Worm (Caenorhabditis elegans): ENCODE data around the gene F21C10.3.
A peak's percentile ranks its signal among the peaks of the same experiment; 100 is the strongest.

Gene F21C10.3

DNA sequence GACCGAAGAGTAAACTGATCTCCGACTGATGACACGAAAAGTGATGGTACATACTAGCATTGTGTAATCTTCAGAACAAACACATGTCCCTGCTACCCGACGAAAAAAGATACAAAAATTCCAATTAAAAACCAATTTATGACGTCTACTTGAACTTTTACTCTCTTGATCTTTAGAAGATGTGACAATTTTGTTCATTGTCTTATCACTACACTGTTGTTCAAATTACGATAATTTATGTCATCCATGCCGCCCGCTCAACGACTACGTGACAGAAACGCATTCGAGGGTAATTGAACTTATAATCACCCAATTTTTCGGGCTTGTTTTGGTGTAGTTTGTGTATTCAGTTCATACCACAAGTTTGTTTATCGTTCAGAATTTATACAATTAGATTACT is 16.0 kb downstream of the F21C10.3 start:
- TF ChIP-seq sem-2 (GFP tag; optimal IDR thresholded peaks at IDR 0.05) (no peak), sptf-1 (tag; optimal IDR thresholded peaks at IDR 0.05) (no peak), ceh-39 (tag; optimal IDR thresholded peaks at IDR 0.05) (no peak), unc-62 (GFP tag; optimal IDR thresholded peaks at IDR 0.05) (no peak), ham-2 (GFP tag; optimal IDR thresholded peaks at IDR 0.05) (no peak), lsy-2 (tag; optimal IDR thresholded peaks at IDR 0.05) (no peak)

DNA sequence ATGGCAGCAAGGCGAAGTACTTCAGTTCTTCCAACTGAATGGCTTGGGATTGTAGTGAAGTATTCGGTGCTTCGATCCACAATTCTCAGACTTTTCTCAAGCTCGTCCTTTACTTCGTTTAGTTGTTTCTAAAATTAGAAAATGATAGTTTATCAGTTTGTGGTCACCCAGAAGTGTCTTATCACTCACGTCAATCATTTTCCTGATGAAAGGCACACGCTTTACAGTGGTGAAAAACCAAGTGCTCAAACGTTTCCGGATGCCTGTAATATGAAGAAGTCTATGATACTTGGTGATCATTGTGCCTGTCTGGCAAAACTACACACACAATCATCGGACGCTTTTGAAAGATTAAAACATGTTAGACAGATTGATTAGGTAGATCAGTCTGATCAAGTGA is 18.3 kb downstream of the F21C10.3 start:
- no peak for TF ChIP-seq ceh-43 (GFP tag; optimal IDR thresholded peaks at IDR 0.05)
- no peak for TF ChIP-seq bed-3 (GFP tag; optimal IDR thresholded peaks at IDR 0.05)
- no peak for TF ChIP-seq elt-3 (tag; optimal IDR thresholded peaks at IDR 0.05)
- no peak for TF ChIP-seq sptf-1 (tag; optimal IDR thresholded peaks at IDR 0.05)
- TF ChIP-seq unc-120 (tag; optimal IDR thresholded peaks at IDR 0.05; ENCODE audit: poor library complexity, severe bottlenecking): no peak
- TF ChIP-seq lin-32 (GFP tag; optimal IDR thresholded peaks at IDR 0.05): no peak
- TF ChIP-seq unc-62 (GFP tag; optimal IDR thresholded peaks at IDR 0.05): no peak
- no peak for TF ChIP-seq nhr-237 (tag; optimal IDR thresholded peaks at IDR 0.05)
- no peak for TF ChIP-seq mep-1 (tag; optimal IDR thresholded peaks at IDR 0.05)
- TF ChIP-seq M03D4.4 (tag; optimal IDR thresholded peaks at IDR 0.05): no peak

DNA sequence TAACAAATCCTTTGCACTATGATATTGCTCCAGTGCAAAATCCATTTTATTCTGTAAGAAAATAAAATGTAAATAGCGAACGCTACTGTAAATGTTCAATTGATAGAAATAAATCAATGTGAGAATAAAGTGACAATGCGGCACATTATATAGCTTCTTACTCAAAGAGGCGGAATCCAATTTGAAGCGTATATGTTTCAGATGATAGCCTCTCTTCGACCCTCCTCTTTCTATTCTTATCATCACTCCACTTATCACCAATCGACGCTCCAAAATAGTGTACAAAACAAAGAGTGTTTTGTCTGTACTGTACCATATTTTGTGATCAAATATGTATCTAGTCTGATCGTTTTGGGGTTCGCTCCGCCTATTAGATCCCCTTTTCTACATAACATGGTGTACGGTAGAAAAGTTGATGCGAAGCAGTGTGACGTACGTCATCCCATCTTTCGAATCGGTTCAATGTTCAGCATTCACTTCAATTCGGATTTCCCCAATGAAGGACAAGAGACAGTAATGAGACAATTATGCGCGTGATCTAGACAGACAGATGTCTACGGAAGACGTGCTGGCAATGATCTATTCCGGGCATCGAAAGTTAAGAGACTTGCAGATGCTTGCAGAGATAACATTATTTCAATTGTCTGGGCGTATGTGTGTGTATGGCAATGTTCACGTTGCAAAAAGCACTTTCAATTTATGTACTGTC is 19.1 kb downstream of the F21C10.3 start, which contains the start of gene spl-2:
spl-2 (minus strand) TSS at position 51 of the 709 bp plus-strand sequence.
- TF ChIP-seq bed-3 (GFP tag; optimal IDR thresholded peaks at IDR 0.05): no peak
- peak; percentile 72 for TF ChIP-seq elt-1 (tag; optimal IDR thresholded peaks at IDR 0.05; ENCODE audit: borderline replicate concordance, insufficient read depth)

DNA sequence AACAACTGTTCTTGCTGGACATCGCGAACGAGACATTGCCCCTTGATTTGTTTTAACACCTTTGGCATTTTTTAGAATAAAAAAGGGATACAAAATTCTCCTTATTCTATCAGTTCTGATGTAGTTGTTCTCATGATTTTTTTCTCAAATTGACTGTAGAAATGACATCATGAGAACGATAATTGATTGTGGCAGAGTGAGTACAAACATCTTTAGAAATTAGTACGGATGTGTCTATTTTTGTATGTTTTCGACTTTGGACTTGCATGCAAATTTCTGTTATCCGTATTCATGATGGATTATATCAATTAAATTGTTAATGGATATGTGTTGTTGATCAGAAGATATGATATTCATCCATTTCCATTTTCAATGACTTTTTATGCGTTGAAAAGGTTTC is 20.3 kb downstream of the F21C10.3 start:
- TF ChIP-seq nhr-76 (tag; optimal IDR thresholded peaks at IDR 0.05) (no peak), zip-8 (tag; optimal IDR thresholded peaks at IDR 0.05) (no peak), tbx-8 (GFP tag; optimal IDR thresholded peaks at IDR 0.05) (no peak), lin-13 (tag; optimal IDR thresholded peaks at IDR 0.05) (no peak), pha-4 (tag; optimal IDR thresholded peaks at IDR 0.05) (no peak), nhr-28 (tag; optimal IDR thresholded peaks at IDR 0.05) (no peak), elt-3 (tag; optimal IDR thresholded peaks at IDR 0.05) (no peak), ceh-39 (tag; optimal IDR thresholded peaks at IDR 0.05) (no peak), nhr-12 (tag; optimal IDR thresholded peaks at IDR 0.05) (no peak), M03D4.4 (tag; optimal IDR thresholded peaks at IDR 0.05) (no peak), sem-2 (GFP tag; optimal IDR thresholded peaks at IDR 0.05) (no peak), mep-1 (tag; optimal IDR thresholded peaks at IDR 0.05) (no peak), ceh-43 (GFP tag; optimal IDR thresholded peaks at IDR 0.05) (no peak), hlh-1 (tag; optimal IDR thresholded peaks at IDR 0.05) (no peak), sptf-1 (tag; optimal IDR thresholded peaks at IDR 0.05) (no peak), cnd-1 (tag; optimal IDR thresholded peaks at IDR 0.05) (no peak), unc-39 (tag; optimal IDR thresholded peaks at IDR 0.05) (no peak), bed-3 (GFP tag; optimal IDR thresholded peaks at IDR 0.05) (no peak)

DNA sequence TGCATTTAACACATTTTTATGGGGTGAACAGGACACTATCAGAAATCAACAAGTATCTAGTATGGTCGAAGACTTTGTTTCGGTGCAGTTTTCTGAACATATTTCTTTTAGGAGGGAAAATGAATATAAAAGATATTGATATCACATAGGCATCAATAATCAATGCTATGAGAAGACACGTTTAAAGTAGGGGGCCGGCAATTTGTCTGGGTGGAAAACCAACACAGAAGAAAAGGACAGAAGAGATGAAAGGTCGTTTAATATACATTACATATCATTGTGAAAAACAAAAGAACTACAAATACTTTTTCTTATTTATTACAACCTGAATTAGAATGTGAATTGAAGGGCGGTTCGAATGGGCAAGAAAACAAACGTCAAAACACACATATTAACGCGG is 24.5 kb downstream of the F21C10.3 start:
- TF ChIP-seq nhr-237 (tag; optimal IDR thresholded peaks at IDR 0.05) (no peak), zip-8 (tag; optimal IDR thresholded peaks at IDR 0.05) (no peak), lin-32 (GFP tag; optimal IDR thresholded peaks at IDR 0.05) (no peak), hlh-1 (tag; optimal IDR thresholded peaks at IDR 0.05) (no peak), snpc-4 (tag; optimal IDR thresholded peaks at IDR 0.05) (no peak), ceh-43 (GFP tag; optimal IDR thresholded peaks at IDR 0.05) (no peak), elt-3 (tag; optimal IDR thresholded peaks at IDR 0.05) (no peak), lin-13 (tag; optimal IDR thresholded peaks at IDR 0.05) (no peak), nhr-76 (tag; optimal IDR thresholded peaks at IDR 0.05) (no peak), unc-39 (tag; optimal IDR thresholded peaks at IDR 0.05) (no peak), lsy-2 (tag; optimal IDR thresholded peaks at IDR 0.05) (no peak), tbx-8 (GFP tag; optimal IDR thresholded peaks at IDR 0.05) (no peak), flh-1 (GFP tag; optimal IDR thresholded peaks at IDR 0.05) (no peak), M03D4.4 (tag; optimal IDR thresholded peaks at IDR 0.05) (no peak), ces-1 (GFP tag; optimal IDR thresholded peaks at IDR 0.05) (no peak), drap-1 (GFP tag; optimal IDR thresholded peaks at IDR 0.05) (no peak), nhr-12 (tag; optimal IDR thresholded peaks at IDR 0.05) (no peak)
